Worm (Caenorhabditis elegans): ENCODE data around the gene W02A2.12.

- TF ChIP-seq ama-1 (optimal IDR thresholded peaks at IDR 0.05) (no peak), ceh-36 (tag; optimal IDR thresholded peaks at IDR 0.05) (no peak), sea-1 (GFP tag; conservative IDR thresholded peaks at IDR 0.05) (no peak), tbx-11 (GFP tag; IDR thresholded peaks at IDR 0.05) (no peak), hmbx-1 (tag; optimal IDR thresholded peaks at IDR 0.05) (no peak)
Measured at ce11 chrIV:13370235-13370739, 21.7 kb upstream of the W02A2.12 start, which contains the start of the genes rla-2, popl-7 and Y62E10A.24.
